Fruit fly (Drosophila melanogaster) whole organism, embryonic: ENCODE measurements around the gene uif.

Source experiments
- Adf1 ChIP-seq: fragments of 200-800 bp; sonication (Bioruptor generic); IDR thresholded peaks from 2 replicates; pipeline ENCODE4 v1.3.6; 2022; ENCODE audit warnings: missing biosample characterization, missing genetic modification characterization
- Bteb2 ChIP-seq: fragments of 200-800 bp; sonication (Bioruptor generic); optimal IDR thresholded peaks from 2 replicates; lab custom pipeline; 2016; ENCODE audit warnings: missing biosample characterization, missing genetic modification characterization
- CG10267 ChIP-seq: fragments of 200-800 bp; sonication (Bioruptor generic); optimal IDR thresholded peaks from 2 replicates; lab custom pipeline; 2018; ENCODE audit warnings: missing biosample characterization, mild to moderate bottlenecking, missing genetic modification characterization, moderate library complexity
- CG11085 ChIP-seq: fragments of 200-800 bp; sonication (Bioruptor generic); IDR thresholded peaks from 2 replicates; pipeline ENCODE4 v1.3.6; 2022; ENCODE audit warnings: missing biosample characterization, missing genetic modification characterization
- CG14441 ChIP-seq: fragments of 200-800 bp; sonication (Bioruptor generic); IDR thresholded peaks from 2 replicates; pipeline ENCODE4 v1.3.6; 2022; ENCODE audit warnings: missing biosample characterization, missing genetic modification characterization
- CG15269 ChIP-seq: fragments of 200-800 bp; sonication (Bioruptor generic); optimal IDR thresholded peaks from 2 replicates; lab custom pipeline; 2018; ENCODE audit warnings: missing biosample characterization, mild to moderate bottlenecking, missing genetic modification characterization, moderate library complexity
- CG15696 ChIP-seq: fragments of 200-800 bp; sonication (Bioruptor generic); optimal IDR thresholded peaks from 2 replicates; lab custom pipeline; 2019; ENCODE audit warnings: missing biosample characterization, mild to moderate bottlenecking, missing genetic modification characterization, moderate library complexity
- CG1603 ChIP-seq: fragments of 200-800 bp; sonication (Bioruptor generic); optimal IDR thresholded peaks from 2 replicates; lab custom pipeline; 2019; ENCODE audit warnings: missing biosample characterization, mild to moderate bottlenecking, missing genetic modification characterization, moderate library complexity
- CG1832 ChIP-seq: fragments of 200-800 bp; sonication (Bioruptor generic); optimal IDR thresholded peaks from 2 replicates; lab custom pipeline; 2017; ENCODE audit warnings: missing biosample characterization, mild to moderate bottlenecking, missing genetic modification characterization, inconsistent platforms
- CG4360 ChIP-seq: fragments of 200-800 bp; sonication (Bioruptor generic); IDR thresholded peaks from 2 replicates; pipeline ENCODE4 v1.3.6; 2022; ENCODE audit warnings: missing biosample characterization, missing genetic modification characterization
- CG6175 ChIP-seq: fragments of 200-800 bp; sonication (Bioruptor generic); IDR thresholded peaks from 3 replicates; pipeline ENCODE4 v1.3.6; 2022; ENCODE audit warnings: missing biosample characterization, missing genetic modification characterization
- CG6791 ChIP-seq: fragments of 200-800 bp; sonication (Bioruptor generic); IDR thresholded peaks from 3 replicates; pipeline ENCODE4 v1.3.6; 2022; ENCODE audit warnings: missing biosample characterization, missing genetic modification characterization; ENCODE audit not compliant: partially characterized antibody
- CG8089 ChIP-seq: fragments of 200-800 bp; sonication (Bioruptor generic); optimal IDR thresholded peaks from 3 replicates; lab custom pipeline; 2016; ENCODE audit warnings: missing biosample characterization, missing genetic modification characterization
- CG8478 ChIP-seq: fragments of >200 bp; optimal IDR thresholded peaks from 2 replicates; lab custom pipeline; 2018
- CG9437 ChIP-seq: fragments of 200-800 bp; sonication (Bioruptor generic); optimal IDR thresholded peaks from 2 replicates; lab custom pipeline; 2018; ENCODE audit warnings: missing biosample characterization, mild to moderate bottlenecking, missing genetic modification characterization
- Dip2 ChIP-seq: fragments of 200-800 bp; sonication (Bioruptor generic); IDR thresholded peaks from 2 replicates; pipeline ENCODE4 v1.3.6; 2022; ENCODE audit warnings: missing biosample characterization, missing genetic modification characterization
- Dip3 ChIP-seq: fragments of 200-800 bp; sonication (Bioruptor generic); optimal IDR thresholded peaks from 3 replicates; lab custom pipeline; 2016; ENCODE audit warnings: missing biosample characterization, missing genetic modification characterization
- Dll ChIP-seq: fragments of 200-800 bp; sonication (Bioruptor generic); IDR thresholded peaks from 4 replicates; pipeline ENCODE4 v1.3.6; 2022; ENCODE audit warnings: missing biosample characterization, missing genetic modification characterization; ENCODE audit not compliant: partially characterized antibody
- Drgx ChIP-seq: fragments of 200-800 bp; sonication (Bioruptor generic); IDR thresholded peaks from 2 replicates; pipeline ENCODE4 v1.3.6; 2022; ENCODE audit warnings: missing biosample characterization, missing genetic modification characterization
- HLH3B ChIP-seq: fragments of 200-800 bp; sonication (Bioruptor generic); IDR thresholded peaks from 2 replicates; pipeline ENCODE4 v1.3.6; 2022; ENCODE audit warnings: missing biosample characterization, missing genetic modification characterization
- HLHmδ ChIP-seq: fragments of 200-800 bp; sonication (Bioruptor generic); optimal IDR thresholded peaks from 2 replicates; lab custom pipeline; 2018; ENCODE audit warnings: missing biosample characterization, mild to moderate bottlenecking, missing genetic modification characterization, moderate library complexity
- Hsf ChIP-seq: fragments of 200-800 bp; sonication (Bioruptor generic); optimal IDR thresholded peaks from 3 replicates; lab custom pipeline; 2016; ENCODE audit warnings: missing biosample characterization, missing genetic modification characterization
- Meics ChIP-seq: fragments of 200-800 bp; sonication (Bioruptor generic); optimal IDR thresholded peaks from 2 replicates; lab custom pipeline; 2017; ENCODE audit warnings: missing biosample characterization, mild to moderate bottlenecking, missing genetic modification characterization
- NfI ChIP-seq: fragments of 200-800 bp; sonication (Bioruptor generic); optimal IDR thresholded peaks from 3 replicates; lab custom pipeline; 2018; ENCODE audit warnings: missing biosample characterization, mild to moderate bottlenecking, missing genetic modification characterization, moderate library complexity
- Sry-δ ChIP-seq: fragments of 200-800 bp; sonication (Bioruptor generic); optimal IDR thresholded peaks from 2 replicates; lab custom pipeline; 2016; ENCODE audit warnings: missing biosample characterization, missing genetic modification characterization
- Trl ChIP-seq, 3 experiments: fragments of >200 bp in 2 of 3; fragments of 200-800 bp in 1 of 3; sonication (Bioruptor generic) in 1 of 3; optimal IDR thresholded peaks; 2 replicates in 1 of 3; 3 replicates in 2 of 3; lab custom pipeline; 2016 to 2017; ENCODE audit warnings: missing biosample characterization in 1 of 3, missing genetic modification characterization in 1 of 3
- Xbp1 ChIP-seq: fragments of 200-800 bp; sonication (Bioruptor generic); optimal IDR thresholded peaks from 3 replicates; lab custom pipeline; 2016; ENCODE audit warnings: missing biosample characterization, mild to moderate bottlenecking, missing genetic modification characterization
- ac ChIP-seq: fragments of 200-800 bp; sonication (Bioruptor generic); optimal IDR thresholded peaks from 3 replicates; lab custom pipeline; 2017; ENCODE audit warnings: missing biosample characterization, mild to moderate bottlenecking, missing genetic modification characterization
- ara ChIP-seq: fragments of 200-800 bp; sonication (Bioruptor generic); IDR thresholded peaks from 2 replicates; pipeline ENCODE4 v1.3.6; 2022; ENCODE audit warnings: missing biosample characterization, missing genetic modification characterization
- ewg ChIP-seq: fragments of 200-800 bp; sonication (Bioruptor generic); optimal IDR thresholded peaks from 3 replicates; lab custom pipeline; 2017; ENCODE audit warnings: mild to moderate bottlenecking, missing biosample characterization, missing genetic modification reagents, missing genetic modification characterization
- gcm ChIP-seq: fragments of 200-800 bp; sonication (Bioruptor generic); optimal IDR thresholded peaks from 2 replicates; lab custom pipeline; 2019; ENCODE audit warnings: missing biosample characterization, mild to moderate bottlenecking, missing genetic modification characterization, moderate library complexity
- grau ChIP-seq: fragments of 200-800 bp; optimal IDR thresholded peaks from 3 replicates; lab custom pipeline; 2019; ENCODE audit warnings: missing biosample characterization, mild to moderate bottlenecking, missing genetic modification characterization, moderate library complexity
- hkb ChIP-seq, 2 experiments: fragments of 200-800 bp in 1 of 2; fragments of >200 bp in 1 of 2; sonication (Bioruptor generic) in 1 of 2; IDR thresholded peaks in 1 of 2; optimal IDR thresholded peaks in 1 of 2; 2 replicates each; pipeline versions ENCODE4 v1.3.6 to Lab custom; 2017 to 2022; ENCODE audit warnings: missing biosample characterization in 1 of 2, missing genetic modification characterization in 1 of 2
- nerfin-1 ChIP-seq: fragments of 200-800 bp; sonication (Bioruptor generic); optimal IDR thresholded peaks from 3 replicates; lab custom pipeline; 2019; ENCODE audit warnings: missing biosample characterization, mild to moderate bottlenecking, missing genetic modification characterization, moderate library complexity
- onecut ChIP-seq: fragments of 200-800 bp; sonication (Bioruptor generic); IDR thresholded peaks from 2 replicates; pipeline ENCODE4 v1.3.6; 2022; ENCODE audit warnings: missing biosample characterization, missing genetic modification characterization
- p53 ChIP-seq: fragments of 200-800 bp; sonication (Bioruptor generic); optimal IDR thresholded peaks from 2 replicates; lab custom pipeline; 2016; ENCODE audit warnings: missing biosample characterization, missing genetic modification characterization
- pho ChIP-seq: fragments of 200-800 bp; sonication (Bioruptor generic); optimal IDR thresholded peaks from 2 replicates; lab custom pipeline; 2016; ENCODE audit warnings: missing biosample characterization, missing genetic modification characterization
- pros ChIP-seq: fragments of 200-800 bp; sonication (Bioruptor generic); optimal IDR thresholded peaks from 3 replicates; lab custom pipeline; 2019; ENCODE audit warnings: missing biosample characterization, mild to moderate bottlenecking, missing genetic modification characterization, moderate library complexity
- pzg ChIP-seq: fragments of 200-800 bp; sonication (Bioruptor generic); optimal IDR thresholded peaks from 3 replicates; lab custom pipeline; 2018; ENCODE audit warnings: missing biosample characterization, mild to moderate bottlenecking, missing genetic modification characterization, moderate library complexity
- sc ChIP-seq, 3 experiments: fragments of >200 bp in 2 of 3; fragments of 200-800 bp in 1 of 3; sonication (Bioruptor generic) in 1 of 3; optimal IDR thresholded peaks; 2 replicates in 2 of 3; 3 replicates in 1 of 3; lab custom pipeline; 2017; ENCODE audit warnings: mild to moderate bottlenecking in 1 of 3, missing biosample characterization in 1 of 3, missing genetic modification characterization in 1 of 3, missing genetic modification reagents in 1 of 3
- sens ChIP-seq: fragments of 200-800 bp; sonication (Bioruptor generic); peaks from one replicate; lab custom pipeline; 2016; ENCODE audit warnings: missing biosample characterization, missing genetic modification characterization
- sqz ChIP-seq: fragments of 200-800 bp; sonication (Bioruptor generic); optimal IDR thresholded peaks from 3 replicates; lab custom pipeline; 2018; ENCODE audit warnings: missing biosample characterization, mild to moderate bottlenecking, missing genetic modification characterization
- stwl ChIP-seq: fragments of 200-800 bp; sonication (Bioruptor generic); optimal IDR thresholded peaks from 3 replicates; lab custom pipeline; 2018; ENCODE audit warnings: missing biosample characterization, mild to moderate bottlenecking, missing genetic modification characterization, moderate library complexity
- tio ChIP-seq: fragments of 200-800 bp; sonication (Bioruptor generic); optimal IDR thresholded peaks from 2 replicates; lab custom pipeline; 2017; ENCODE audit warnings: missing biosample characterization, missing genetic modification characterization, inconsistent platforms

Gene uif

DNA sequence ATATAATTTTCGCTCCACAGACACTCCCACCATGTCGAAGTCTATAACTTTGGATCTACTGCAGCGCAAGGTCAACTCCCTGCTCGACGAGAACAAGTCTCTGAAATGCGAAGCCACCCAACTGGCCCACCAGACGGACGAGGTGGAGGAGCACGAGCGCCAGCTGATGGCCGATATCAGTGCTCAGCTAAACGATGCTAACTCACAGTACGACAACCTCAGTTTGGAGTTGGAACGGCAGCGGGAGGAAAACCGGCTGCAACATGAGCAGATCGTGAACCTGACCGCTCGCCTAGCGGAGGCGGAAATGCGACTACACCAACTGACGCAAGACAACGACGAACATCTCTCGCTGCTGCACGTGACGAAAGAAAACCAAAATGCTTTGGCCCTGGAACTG is 41.6 kb upstream of the uif start:
- no peak for TF ChIP-seq p53 (GFP tag; lab: Kevin White, UChicago)
- TF ChIP-seq Drgx (GFP tag; lab: Robert Waterston, UW), result no peak
- no peak for TF ChIP-seq NfI (GFP tag; lab: Kevin White, UChicago)
- TF ChIP-seq Hsf (GFP tag; lab: Kevin White, UChicago), result no peak
- TF ChIP-seq, all 482 proteins: peak for 0

DNA sequence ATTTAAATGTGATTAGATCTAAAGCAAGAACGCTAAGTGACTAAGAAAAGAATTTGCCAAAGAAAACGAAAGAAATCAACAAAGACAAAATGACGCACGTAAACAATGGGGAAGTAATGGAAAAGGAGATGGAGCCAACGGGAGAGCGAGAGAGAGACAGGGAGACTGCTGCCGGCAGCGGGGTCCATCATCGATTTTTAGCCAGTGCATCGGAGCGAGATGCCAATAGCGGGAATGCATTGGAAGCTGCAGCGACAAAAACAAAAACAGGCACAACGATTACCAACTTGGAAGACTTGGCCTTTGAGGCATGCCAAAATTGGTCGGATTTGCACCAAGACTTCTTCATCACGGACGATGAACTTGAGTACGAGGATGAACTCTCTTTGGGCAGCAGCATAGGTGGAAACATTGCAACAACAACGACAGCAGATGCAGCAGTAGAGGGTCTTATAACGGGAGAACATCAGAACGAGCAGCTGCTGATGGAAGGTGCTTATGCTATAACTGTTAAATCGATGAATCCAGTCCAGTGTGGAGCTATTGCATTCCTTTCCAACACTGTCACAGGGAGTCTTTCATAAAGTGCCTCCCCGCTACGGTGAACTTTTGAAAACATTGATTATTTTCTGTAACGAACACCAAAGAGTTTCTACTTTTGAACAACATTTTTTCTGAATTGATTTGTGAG is 40.5 kb upstream of the uif start:
- TF ChIP-seq ara (GFP tag; lab: Robert Waterston, UW), result 0 out of 2 replicates have a peak, but pooled peaks have one; percentile 7
- TF ChIP-seq onecut (GFP tag; lab: Robert Waterston, UW), result peak; percentile 96
- TF ChIP-seq stwl (tag; lab: Kevin White, UChicago), result peak; percentile 67
- TF ChIP-seq CG1832 (GFP tag; lab: Kevin White, UChicago), result peak; percentile 60
- no peak for TF ChIP-seq CG15696
- peak; percentile 34 for TF ChIP-seq grau (tag; lab: Kevin White, UChicago)
- no peak for TF ChIP-seq Dip3
- TF ChIP-seq nerfin-1 (tag; lab: Kevin White, UChicago), result peak; percentile 47
- peak; percentile 36 for TF ChIP-seq CG10267 (tag; lab: Kevin White, UChicago)
- TF ChIP-seq CG15269 (tag; lab: Kevin White, UChicago), result no peak
- TF ChIP-seq Dll (GFP tag; lab: Robert Waterston, UW), result 0 out of 4 replicates have a peak, but pooled peaks have one; percentile 8
- peak; percentile 33 for TF ChIP-seq CG8478 (lab: Kevin White, UChicago)

dm6 chr2L:7049680-7050289 is 39.6 kb upstream of the uif start:
- TF ChIP-seq ac (GFP tag; lab: Kevin White, UChicago) (peak; percentile 12), CG6791 (GFP tag; lab: Robert Waterston, UW) (no peak), CG9437 (GFP tag; lab: Kevin White, UChicago) (no peak), CG1603 (tag; lab: Kevin White, UChicago) (no peak), tio (GFP tag; lab: Kevin White, UChicago) (no peak), sqz (GFP tag; lab: Kevin White, UChicago) (peak; percentile 45), pho (peak; percentile 5), CG4360 (GFP tag; lab: Robert Waterston, UW) (peak; percentile 87), Trl (optimal IDR thresholded peaks at IDR 0.05; lab: Kevin White, UChicago) (peak; percentile 25 to 45), Trl (GFP tag; optimal IDR thresholded peaks at IDR 0.05; lab: Kevin White, UChicago) (no peak), pros (GFP tag; lab: Kevin White, UChicago) (peak; percentile 10), ewg (GFP tag; lab: Kevin White, UChicago) (peak; percentile 61), pzg (no peak), CG14441 (GFP tag; lab: Robert Waterston, UW) (no peak), CG11085 (GFP tag; lab: Robert Waterston, UW) (no peak), HLHmδ (GFP tag; lab: Kevin White, UChicago) (no peak), Meics (no peak), hkb (optimal IDR thresholded peaks at IDR 0.05; lab: Kevin White, UChicago) (no peak), hkb (GFP tag; IDR thresholded peaks at IDR 0.05; lab: Robert Waterston, UW) (no peak), sens (GFP tag; lab: Kevin White, UChicago) (no peak), Adf1 (peak; percentile 69), Drgx (GFP tag; lab: Robert Waterston, UW) (peak; percentile 29; the same call in 1 of the 2 replicates), Bteb2 (GFP tag; lab: Kevin White, UChicago) (no peak), CG6175 (GFP tag; lab: Robert Waterston, UW) (no peak), ara (GFP tag; lab: Robert Waterston, UW) (no peak), sc (optimal IDR thresholded peaks at IDR 0.05; lab: Kevin White, UChicago) (no peak), sc (GFP tag; optimal IDR thresholded peaks at IDR 0.05; lab: Kevin White, UChicago) (no peak), Xbp1 (no peak), Sry-δ (GFP tag; lab: Kevin White, UChicago) (no peak), CG8089 (GFP tag; lab: Kevin White, UChicago) (no peak), gcm (GFP tag; lab: Kevin White, UChicago) (no peak), HLH3B (GFP tag; lab: Robert Waterston, UW) (0 out of 2 replicates have a peak, but pooled peaks have one; percentile 6), Dip2 (GFP tag; lab: Robert Waterston, UW) (no peak)
